Fruit fly (Drosophila melanogaster) whole organism, embryonic: ENCODE measurements around the gene Mon1.

Source experiments
- Antp ChIP-seq: fragments of 200-800 bp; sonication (Bioruptor generic); optimal IDR thresholded peaks from 3 replicates; lab custom pipeline; 2016; ENCODE audit warnings: missing biosample characterization, missing genetic modification characterization
- Asciz ChIP-seq: fragments of 200-800 bp; sonication (Bioruptor generic); optimal IDR thresholded peaks from 2 replicates; lab custom pipeline; 2017; ENCODE audit warnings: missing biosample characterization, mild to moderate bottlenecking, missing genetic modification characterization, missing genetic modification reagents
- Atf6 ChIP-seq: fragments of 200-800 bp; sonication (Bioruptor generic); IDR thresholded peaks from 2 replicates; pipeline ENCODE4 v1.3.6; 2022; ENCODE audit warnings: missing biosample characterization, missing genetic modification characterization
- B-H1 ChIP-seq: fragments of 200-800 bp; sonication (Bioruptor generic); IDR thresholded peaks from 3 replicates; pipeline ENCODE4 v1.3.6; 2022; ENCODE audit warnings: missing biosample characterization, missing genetic modification characterization
- C15 ChIP-seq: fragments of 200-800 bp; sonication (Bioruptor generic); IDR thresholded peaks from 3 replicates; pipeline ENCODE4 v1.3.6; 2022; ENCODE audit warnings: missing biosample characterization, missing genetic modification characterization
- CG10274 ChIP-seq: fragments of 200-800 bp; sonication (Bioruptor generic); optimal IDR thresholded peaks from 3 replicates; lab custom pipeline; 2017; ENCODE audit warnings: missing biosample characterization, mild to moderate bottlenecking, missing genetic modification characterization
- CG12236 ChIP-seq: fragments of 200-800 bp; sonication (Bioruptor generic); optimal IDR thresholded peaks from 2 replicates; lab custom pipeline; 2016; ENCODE audit warnings: missing biosample characterization, missing genetic modification characterization
- CG13775 ChIP-seq: fragments of 200-800 bp; sonication (Bioruptor generic); optimal IDR thresholded peaks from 3 replicates; lab custom pipeline; 2017; ENCODE audit warnings: missing biosample characterization, mild to moderate bottlenecking, missing genetic modification characterization
- CG15011 ChIP-seq: fragments of 200-800 bp; sonication (Bioruptor generic); optimal IDR thresholded peaks from 3 replicates; lab custom pipeline; 2018; ENCODE audit warnings: missing biosample characterization, mild to moderate bottlenecking, missing genetic modification characterization
- CG15479 ChIP-seq: fragments of 200-800 bp; sonication (Bioruptor generic); optimal IDR thresholded peaks from 3 replicates; lab custom pipeline; 2019; ENCODE audit warnings: missing biosample characterization, mild to moderate bottlenecking, missing genetic modification characterization, moderate library complexity
- CG15514 ChIP-seq: fragments of 200-800 bp; sonication (Bioruptor generic); optimal IDR thresholded peaks from 3 replicates; lab custom pipeline; 2017; ENCODE audit warnings: missing biosample characterization, missing genetic modification characterization, mild to moderate bottlenecking, moderate library complexity, missing genetic modification reagents
- CG17359 ChIP-seq: fragments of 200-800 bp; sonication (Bioruptor generic); optimal IDR thresholded peaks from 3 replicates; lab custom pipeline; 2018; ENCODE audit warnings: missing biosample characterization, mild to moderate bottlenecking, missing genetic modification characterization, moderate library complexity
- CG2889 ChIP-seq: fragments of 200-800 bp; sonication (Bioruptor generic); IDR thresholded peaks from 3 replicates; pipeline ENCODE4 v1.3.6; 2022; ENCODE audit warnings: missing biosample characterization, missing genetic modification characterization
- CG31388 ChIP-seq: fragments of 200-800 bp; sonication (Bioruptor generic); optimal IDR thresholded peaks from 2 replicates; lab custom pipeline; 2016; ENCODE audit warnings: missing biosample characterization, missing genetic modification characterization
- CG3281 ChIP-seq: fragments of 200-800 bp; sonication (Bioruptor generic); optimal IDR thresholded peaks from 3 replicates; lab custom pipeline; 2017; ENCODE audit warnings: missing biosample characterization, mild to moderate bottlenecking, missing genetic modification characterization
- CG4424 ChIP-seq: fragments of 200-800 bp; sonication (Bioruptor generic); optimal IDR thresholded peaks from 3 replicates; lab custom pipeline; 2016; ENCODE audit warnings: missing biosample characterization, missing genetic modification characterization
- CG4730 ChIP-seq: fragments of 200-800 bp; sonication (Bioruptor generic); IDR thresholded peaks from 2 replicates; pipeline ENCODE4 v1.3.6; 2022; ENCODE audit warnings: missing biosample characterization, missing genetic modification characterization
- CG4820 ChIP-seq: fragments of 200-800 bp; sonication (Bioruptor generic); optimal IDR thresholded peaks from 3 replicates; lab custom pipeline; 2016; ENCODE audit warnings: missing biosample characterization, missing genetic modification characterization
- CG5245 ChIP-seq: fragments of 200-800 bp; sonication (Bioruptor generic); optimal IDR thresholded peaks from 3 replicates; lab custom pipeline; 2016; ENCODE audit warnings: missing biosample characterization, missing genetic modification characterization
- CG6683 ChIP-seq: fragments of 200-800 bp; sonication (Bioruptor generic); optimal IDR thresholded peaks from 2 replicates; lab custom pipeline; 2017; ENCODE audit warnings: missing biosample characterization, mild to moderate bottlenecking, missing genetic modification characterization, missing genetic modification reagents
- CG8478 ChIP-seq: fragments of >200 bp; optimal IDR thresholded peaks from 2 replicates; lab custom pipeline; 2018
- CG9817 ChIP-seq: fragments of 200-800 bp; sonication (Bioruptor generic); optimal IDR thresholded peaks from 2 replicates; lab custom pipeline; 2018; ENCODE audit warnings: missing biosample characterization, mild to moderate bottlenecking, missing genetic modification characterization, moderate library complexity
- Dad ChIP-seq: fragments of 200-800 bp; sonication (Bioruptor generic); optimal IDR thresholded peaks from 3 replicates; lab custom pipeline; 2016; ENCODE audit warnings: missing biosample characterization, missing genetic modification characterization
- Gsc ChIP-seq: fragments of 200-800 bp; sonication (Bioruptor generic); IDR thresholded peaks from 2 replicates; pipeline ENCODE4 v1.3.6; 2022; ENCODE audit warnings: missing biosample characterization, missing genetic modification characterization
- H2.0 ChIP-seq: fragments of 200-800 bp; sonication (Bioruptor generic); IDR thresholded peaks from 2 replicates; pipeline ENCODE4 v1.3.6; 2022; ENCODE audit warnings: missing biosample characterization, missing genetic modification characterization
- HLH3B ChIP-seq: fragments of 200-800 bp; sonication (Bioruptor generic); IDR thresholded peaks from 2 replicates; pipeline ENCODE4 v1.3.6; 2022; ENCODE audit warnings: missing biosample characterization, missing genetic modification characterization
- Lhr ChIP-seq: fragments of 200-800 bp; sonication (Bioruptor generic); optimal IDR thresholded peaks from 3 replicates; lab custom pipeline; 2017; ENCODE audit warnings: mild to moderate bottlenecking, missing biosample characterization, missing genetic modification reagents, missing genetic modification characterization
- Neu2 ChIP-seq: fragments of 200-800 bp; sonication (Bioruptor generic); optimal IDR thresholded peaks from 3 replicates; lab custom pipeline; 2016; ENCODE audit warnings: missing biosample characterization, missing genetic modification characterization, borderline replicate concordance
- Rx ChIP-seq: fragments of 200-800 bp; sonication (Bioruptor generic); IDR thresholded peaks from 2 replicates; pipeline ENCODE4 v1.3.6; 2022; ENCODE audit warnings: missing biosample characterization, missing genetic modification characterization
- Six4 ChIP-seq: fragments of 200-800 bp; sonication (Bioruptor generic); optimal IDR thresholded peaks from 2 replicates; lab custom pipeline; 2016; ENCODE audit warnings: missing biosample characterization, missing genetic modification characterization
- Tbp ChIP-seq: fragments of >200 bp; optimal IDR thresholded peaks from 2 replicates; lab custom pipeline; 2018; ENCODE audit warnings: missing biosample characterization, missing genetic modification characterization
- Vsx1 ChIP-seq: fragments of 200-800 bp; sonication (Bioruptor generic); optimal IDR thresholded peaks from 2 replicates; lab custom pipeline; 2017; ENCODE audit warnings: missing biosample characterization, mild to moderate bottlenecking, missing genetic modification characterization, missing genetic modification reagents
- az2 ChIP-seq: fragments of 200-800 bp; sonication (Bioruptor generic); optimal IDR thresholded peaks from 3 replicates; lab custom pipeline; 2016; ENCODE audit warnings: missing biosample characterization, missing genetic modification characterization
- cas ChIP-seq: fragments of 200-800 bp; sonication (Bioruptor generic); IDR thresholded peaks from 2 replicates; pipeline ENCODE4 v1.3.6; 2022; ENCODE audit warnings: missing biosample characterization, missing genetic modification characterization
- da ChIP-seq: fragments of 200-800 bp; sonication (Bioruptor generic); optimal IDR thresholded peaks from 2 replicates; lab custom pipeline; 2016; ENCODE audit warnings: missing biosample characterization, missing genetic modification characterization
- dm ChIP-seq: fragments of 200-800 bp; sonication (Bioruptor generic); optimal IDR thresholded peaks from 3 replicates; lab custom pipeline; 2016; ENCODE audit warnings: missing biosample characterization, missing genetic modification characterization
- dysf ChIP-seq: fragments of 200-800 bp; sonication (Bioruptor generic); IDR thresholded peaks from 3 replicates; pipeline ENCODE4 v1.3.6; 2022; ENCODE audit warnings: missing biosample characterization, missing genetic modification characterization
- en ChIP-seq: fragments of 200-800 bp; sonication (Bioruptor generic); optimal IDR thresholded peaks from 2 replicates; lab custom pipeline; 2016; ENCODE audit warnings: missing biosample characterization, missing genetic modification characterization
- fd102C ChIP-seq: fragments of 200-800 bp; sonication (Bioruptor generic); optimal IDR thresholded peaks from 2 replicates; lab custom pipeline; 2018; ENCODE audit warnings: missing biosample characterization, mild to moderate bottlenecking, missing genetic modification characterization, moderate library complexity
- gce ChIP-seq: fragments of 200-800 bp; sonication (Bioruptor generic); IDR thresholded peaks from 3 replicates; pipeline ENCODE4 v1.3.6; 2022; ENCODE audit warnings: missing biosample characterization, missing genetic modification characterization
- jumu ChIP-seq: fragments of 200-800 bp; sonication (Bioruptor generic); optimal IDR thresholded peaks from 3 replicates; lab custom pipeline; 2016; ENCODE audit warnings: missing biosample characterization, missing genetic modification characterization
- ken ChIP-seq: fragments of 200-800 bp; sonication (Bioruptor generic); IDR thresholded peaks from 3 replicates; pipeline ENCODE4 v1.3.6; 2022; ENCODE audit warnings: missing biosample characterization, missing genetic modification characterization
- otp ChIP-seq: fragments of 200-800 bp; sonication (Bioruptor generic); IDR thresholded peaks from 3 replicates; pipeline ENCODE4, ENCODE4 v1.3.6; 2022; ENCODE audit warnings: missing biosample characterization, missing genetic modification characterization
- repo ChIP-seq: fragments of 200-800 bp; sonication (Bioruptor generic); optimal IDR thresholded peaks from 2 replicates; lab custom pipeline; 2016; ENCODE audit warnings: missing biosample characterization, missing genetic modification characterization
- schlank ChIP-seq: fragments of 200-800 bp; sonication (Bioruptor generic); optimal IDR thresholded peaks from 2 replicates; lab custom pipeline; 2018; ENCODE audit warnings: missing biosample characterization, mild to moderate bottlenecking, missing genetic modification characterization
- scrt ChIP-seq: fragments of 200-800 bp; sonication (Bioruptor generic); optimal IDR thresholded peaks from 2 replicates; lab custom pipeline; 2018; ENCODE audit warnings: missing biosample characterization, mild to moderate bottlenecking, missing genetic modification characterization, moderate library complexity
- so ChIP-seq: fragments of 200-800 bp; sonication (Bioruptor generic); IDR thresholded peaks from 3 replicates; pipeline ENCODE4 v1.3.6; 2022; ENCODE audit warnings: missing biosample characterization, missing genetic modification characterization
- stwl ChIP-seq: fragments of 200-800 bp; sonication (Bioruptor generic); optimal IDR thresholded peaks from 3 replicates; lab custom pipeline; 2018; ENCODE audit warnings: missing biosample characterization, mild to moderate bottlenecking, missing genetic modification characterization, moderate library complexity
- tll ChIP-seq, 2 experiments: fragments of 200-800 bp in 1 of 2; fragments of >200 bp in 1 of 2; sonication (Bioruptor generic) in 1 of 2; optimal IDR thresholded peaks; 2 replicates each; lab custom pipeline; 2017 to 2019; ENCODE audit warnings: missing biosample characterization in 2 of 2, missing genetic modification characterization in 2 of 2, mild to moderate bottlenecking in 1 of 2, moderate library complexity in 1 of 2
- trem ChIP-seq: fragments of 200-800 bp; optimal IDR thresholded peaks from 3 replicates; lab custom pipeline; 2019; ENCODE audit warnings: missing biosample characterization, mild to moderate bottlenecking, missing genetic modification characterization, moderate library complexity
- ttk ChIP-seq: fragments of 200-800 bp; sonication (Bioruptor generic); IDR thresholded peaks from 2 replicates; pipeline ENCODE4 v2.1.2; 2022; ENCODE audit warnings: missing biosample characterization, missing genetic modification characterization
- tup ChIP-seq: fragments of 200-800 bp; sonication (Bioruptor generic); optimal IDR thresholded peaks from 2 replicates; lab custom pipeline; 2016; ENCODE audit warnings: missing biosample characterization, mild to moderate bottlenecking, missing genetic modification characterization, moderate library complexity

The Mon1 gene

dm6 chr2L:4861503-4861902, 11.1 kb downstream of the Mon1 start (continued):
- TF ChIP-seq dm (GFP tag; lab: Kevin White, UChicago), result no peak
- TF ChIP-seq repo (GFP tag; lab: Kevin White, UChicago), result no peak
- TF ChIP-seq Six4 (GFP tag; lab: Kevin White, UChicago), result no peak
- no peak for TF ChIP-seq CG2889
- TF ChIP-seq cas (GFP tag; lab: Robert Waterston, UW), result no peak
- 0 out of 2 replicates have a peak, but pooled peaks have one; percentile 44 for TF ChIP-seq HLH3B (GFP tag; lab: Robert Waterston, UW)
- TF ChIP-seq C15 (GFP tag; lab: Robert Waterston, UW), result no peak
- TF ChIP-seq B-H1, result peak; percentile 41; the same call in 2 of the 3 replicates
- TF ChIP-seq Rx, result peak; percentile 57; the same call in 1 of the 2 replicates
- TF ChIP-seq stwl (tag; lab: Kevin White, UChicago), result no peak
- TF ChIP-seq CG13775 (GFP tag; lab: Kevin White, UChicago), result no peak
- no peak for TF ChIP-seq CG31388
- TF ChIP-seq da (GFP tag; lab: Kevin White, UChicago), result no peak
- no peak for TF ChIP-seq gce (GFP tag; lab: Robert Waterston, UW)
- no peak for TF ChIP-seq en (GFP tag; lab: Kevin White, UChicago)
- TF ChIP-seq CG4730 (GFP tag; lab: Robert Waterston, UW), result 0 out of 2 replicates have a peak, but pooled peaks have one; percentile 23
- TF ChIP-seq CG8478 (lab: Kevin White, UChicago), result no peak
- TF ChIP-seq Lhr, result no peak
- TF ChIP-seq trem (tag; lab: Kevin White, UChicago), result no peak
- TF ChIP-seq az2, result peak; percentile 7
- no peak for TF ChIP-seq CG10274
- no peak for TF ChIP-seq jumu
- TF ChIP-seq schlank (tag; lab: Kevin White, UChicago), result no peak
- TF ChIP-seq fd102C (GFP tag; lab: Kevin White, UChicago), result no peak
- no peak for TF ChIP-seq CG4820 (GFP tag; lab: Kevin White, UChicago)
- no peak for TF ChIP-seq ken
- TF ChIP-seq Neu2, result no peak
- no peak for TF ChIP-seq Tbp (GFP tag; lab: Kevin White, UChicago)
- TF ChIP-seq CG12236, result no peak
- no peak for TF ChIP-seq Vsx1 (GFP tag; lab: Kevin White, UChicago)
- peak; percentile 22 for TF ChIP-seq CG4424 (GFP tag; lab: Kevin White, UChicago)
- TF ChIP-seq tll (GFP tag; optimal IDR thresholded peaks at IDR 0.05; lab: Kevin White, UChicago), result no peak
- TF ChIP-seq Dad (GFP tag; lab: Kevin White, UChicago), result no peak
- TF ChIP-seq CG15011 (GFP tag; lab: Kevin White, UChicago), result no peak
- TF ChIP-seq CG9817 (tag; lab: Kevin White, UChicago), result no peak
- TF ChIP-seq CG17359 (tag; lab: Kevin White, UChicago), result no peak
- no peak for TF ChIP-seq ttk (GFP tag; lab: Robert Waterston, UW)
- peak; percentile 39 for TF ChIP-seq scrt (GFP tag; lab: Kevin White, UChicago)
- peak; percentile 36 for TF ChIP-seq CG15514
- TF ChIP-seq so (GFP tag; lab: Robert Waterston, UW), result no peak
- TF ChIP-seq otp (GFP tag; lab: Robert Waterston, UW), result 0 out of 3 replicates have a peak, but pooled peaks have one; percentile 29
- TF ChIP-seq Atf6 (GFP tag; lab: Robert Waterston, UW), result 0 out of 2 replicates have a peak, but pooled peaks have one; percentile 33
- no peak for TF ChIP-seq Asciz (GFP tag; lab: Kevin White, UChicago)
- no peak for TF ChIP-seq Antp
- peak; percentile 52 for TF ChIP-seq CG3281 (GFP tag; lab: Kevin White, UChicago)
- TF ChIP-seq tup (GFP tag; lab: Kevin White, UChicago), result no peak
- TF ChIP-seq CG5245 (GFP tag; lab: Kevin White, UChicago), result no peak
- TF ChIP-seq dysf (GFP tag; lab: Robert Waterston, UW), result peak; percentile 46; the same call in 1 of the 3 replicates
- TF ChIP-seq CG6683 (GFP tag; lab: Kevin White, UChicago), result no peak
- no peak for TF ChIP-seq CG15479 (GFP tag; lab: Kevin White, UChicago)
- no peak for TF ChIP-seq Gsc (GFP tag; lab: Robert Waterston, UW)
- no peak for TF ChIP-seq H2.0 (GFP tag; lab: Robert Waterston, UW)
